Worm (Caenorhabditis elegans) whole organism, mixed stage, embryonic: ENCODE results near the gene srbc-65.

Experiments used
- M03D4.4 ChIP-seq: sonication (generic microtip); optimal IDR thresholded peaks from 2 replicates; lab custom pipeline; 2017; ENCODE audit warnings: mild to moderate bottlenecking, missing genetic modification characterization, missing compliant biosample characterization
- bed-3 ChIP-seq: fragments of 200-800 bp; sonication (Bioruptor generic); optimal IDR thresholded peaks from 3 replicates; lab custom pipeline; 2018; ENCODE audit warnings: mild to moderate bottlenecking, missing genetic modification characterization, moderate library complexity, missing compliant biosample characterization
- blmp-1 ChIP-seq: fragments of 150-350 bp; optimal IDR thresholded peaks from 2 replicates; lab custom pipeline; 2014; ENCODE audit warnings: missing biosample characterization, missing genetic modification characterization
- ceh-39 ChIP-seq: fragments of 150-350 bp; optimal IDR thresholded peaks from 2 replicates; lab custom pipeline; 2014; ENCODE audit warnings: missing biosample characterization, missing genetic modification characterization
- ceh-43 ChIP-seq: fragments of 200-800 bp; sonication (Bioruptor generic); optimal IDR thresholded peaks from 2 replicates; lab custom pipeline; 2018; ENCODE audit warnings: mild to moderate bottlenecking, missing genetic modification characterization, moderate library complexity, missing compliant biosample characterization
- ceh-83 ChIP-seq: fragments of 200-800 bp; sonication (Bioruptor generic); optimal IDR thresholded peaks from 2 replicates; lab custom pipeline; 2018; ENCODE audit warnings: mild to moderate bottlenecking, missing genetic modification characterization, missing compliant biosample characterization
- ces-1 ChIP-seq: fragments of 150-350 bp; optimal IDR thresholded peaks from 2 replicates; lab custom pipeline; 2014; ENCODE audit warnings: missing biosample characterization, missing genetic modification reagents, missing genetic modification characterization
- cnd-1 ChIP-seq: fragments of 200-800 bp; sonication (Bioruptor generic); optimal IDR thresholded peaks from 2 replicates; lab custom pipeline; 2018; ENCODE audit warnings: mild to moderate bottlenecking, missing genetic modification characterization, missing compliant biosample characterization
- drap-1 ChIP-seq: fragments of 200-800 bp; sonication (Bioruptor generic); optimal IDR thresholded peaks from 3 replicates; lab custom pipeline; 2018; ENCODE audit warnings: mild to moderate bottlenecking, missing genetic modification characterization, missing compliant biosample characterization
- elt-1 ChIP-seq: sonication (generic microtip); optimal IDR thresholded peaks from 2 replicates; lab custom pipeline; 2017; ENCODE audit warnings: missing genetic modification characterization, mild to moderate bottlenecking, missing compliant biosample characterization, antibody characterized with exemption, moderate library complexity, borderline replicate concordance; ENCODE audit not compliant: insufficient read depth
- elt-3 ChIP-seq: fragments of 150-350 bp; optimal IDR thresholded peaks from 2 replicates; lab custom pipeline; 2014; ENCODE audit warnings: missing biosample characterization, missing genetic modification characterization
- flh-1 ChIP-seq: fragments of 200-800 bp; sonication (Bioruptor generic); optimal IDR thresholded peaks from 2 replicates; lab custom pipeline; 2018; ENCODE audit warnings: mild to moderate bottlenecking, missing genetic modification characterization, moderate library complexity, missing compliant biosample characterization
- ham-2 ChIP-seq: fragments of 200-800 bp; sonication (Bioruptor generic); optimal IDR thresholded peaks from 2 replicates; lab custom pipeline; 2018; ENCODE audit warnings: mild to moderate bottlenecking, missing genetic modification characterization, missing compliant biosample characterization
- hlh-1 ChIP-seq: fragments of 150-350 bp; optimal IDR thresholded peaks from 2 replicates; lab custom pipeline; 2014; ENCODE audit warnings: missing biosample characterization, missing genetic modification reagents, missing genetic modification characterization
- lin-13 ChIP-seq: fragments of 150-350 bp; optimal IDR thresholded peaks from 2 replicates; lab custom pipeline; 2014; ENCODE audit warnings: missing biosample characterization, missing genetic modification characterization
- lin-32 ChIP-seq: fragments of 200-800 bp; sonication (Bioruptor generic); optimal IDR thresholded peaks from 2 replicates; lab custom pipeline; 2018; ENCODE audit warnings: mild to moderate bottlenecking, missing genetic modification characterization, missing compliant biosample characterization
- lsy-2 ChIP-seq: fragments of 150-350 bp; optimal IDR thresholded peaks from 2 replicates; lab custom pipeline; 2014; ENCODE audit warnings: missing biosample characterization, missing genetic modification characterization
- mab-5 ChIP-seq: fragments of 150-350 bp; optimal IDR thresholded peaks from 2 replicates; lab custom pipeline; 2014; ENCODE audit warnings: missing biosample characterization, missing genetic modification characterization
- mep-1 ChIP-seq: fragments of 150-350 bp; optimal IDR thresholded peaks from 2 replicates; lab custom pipeline; 2017; ENCODE audit warnings: missing biosample characterization, missing genetic modification reagents, missing genetic modification characterization, inconsistent platforms
- mls-2 ChIP-seq: sonication (generic microtip); optimal IDR thresholded peaks from 2 replicates; lab custom pipeline; 2016; ENCODE audit warnings: mild to moderate bottlenecking, missing genetic modification characterization, moderate library complexity, missing compliant biosample characterization
- nhr-12 ChIP-seq: fragments of 150-350 bp; optimal IDR thresholded peaks from 2 replicates; lab custom pipeline; 2014; ENCODE audit warnings: missing biosample characterization, missing genetic modification characterization
- nhr-2 ChIP-seq: fragments of 150-350 bp; optimal IDR thresholded peaks from 2 replicates; lab custom pipeline; 2014; ENCODE audit warnings: missing biosample characterization, missing genetic modification characterization
- nhr-237 ChIP-seq: fragments of 150-350 bp; optimal IDR thresholded peaks from 2 replicates; lab custom pipeline; 2014; ENCODE audit warnings: missing biosample characterization, missing genetic modification characterization
- nhr-28 ChIP-seq: fragments of 150-350 bp; optimal IDR thresholded peaks from 2 replicates; lab custom pipeline; 2014; ENCODE audit warnings: missing biosample characterization, missing genetic modification characterization
- nhr-76 ChIP-seq: sonication (generic microtip); optimal IDR thresholded peaks from 2 replicates; lab custom pipeline; 2017; ENCODE audit warnings: missing biosample characterization, missing genetic modification characterization
- pha-4 ChIP-seq: fragments of 150-350 bp; optimal IDR thresholded peaks from 2 replicates; lab custom pipeline; 2018; ENCODE audit warnings: missing biosample characterization, missing genetic modification reagents, missing genetic modification characterization
- sem-2 ChIP-seq: fragments of 200-800 bp; sonication (Bioruptor generic); optimal IDR thresholded peaks from 2 replicates; lab custom pipeline; 2018; ENCODE audit warnings: mild to moderate bottlenecking, missing genetic modification characterization, missing compliant biosample characterization
- snpc-4 ChIP-seq: fragments of 150-350 bp; optimal IDR thresholded peaks from 2 replicates; lab custom pipeline; 2014; ENCODE audit warnings: missing biosample characterization, missing genetic modification characterization
- sptf-1 ChIP-seq: sonication (generic microtip); optimal IDR thresholded peaks from 2 replicates; lab custom pipeline; 2017; ENCODE audit warnings: mild to moderate bottlenecking, missing genetic modification characterization, moderate library complexity, missing compliant biosample characterization
- tbx-8 ChIP-seq: fragments of 200-800 bp; sonication (Bioruptor generic); optimal IDR thresholded peaks from 2 replicates; lab custom pipeline; 2018; ENCODE audit warnings: mild to moderate bottlenecking, missing genetic modification characterization, moderate library complexity, missing compliant biosample characterization
- unc-120 ChIP-seq: sonication (generic microtip); optimal IDR thresholded peaks from 2 replicates; lab custom pipeline; 2017; ENCODE audit warnings: missing genetic modification characterization, missing compliant biosample characterization; ENCODE audit not compliant: poor library complexity, severe bottlenecking
- unc-39 ChIP-seq: fragments of 150-350 bp; optimal IDR thresholded peaks from 2 replicates; lab custom pipeline; 2014; ENCODE audit warnings: missing biosample characterization, missing genetic modification characterization
- unc-62 ChIP-seq: fragments of 150-350 bp; optimal IDR thresholded peaks from 2 replicates; lab custom pipeline; 2014; ENCODE audit warnings: missing biosample characterization, missing genetic modification reagents, missing genetic modification characterization
- zip-8 ChIP-seq: fragments of 150-350 bp; optimal IDR thresholded peaks from 2 replicates; lab custom pipeline; 2014; ENCODE audit warnings: missing biosample characterization, missing genetic modification characterization
- ztf-11 ChIP-seq: fragments of 150-350 bp; optimal IDR thresholded peaks from 2 replicates; lab custom pipeline; 2014; ENCODE audit warnings: missing biosample characterization, missing genetic modification characterization

srbc-65 gene

DNA sequence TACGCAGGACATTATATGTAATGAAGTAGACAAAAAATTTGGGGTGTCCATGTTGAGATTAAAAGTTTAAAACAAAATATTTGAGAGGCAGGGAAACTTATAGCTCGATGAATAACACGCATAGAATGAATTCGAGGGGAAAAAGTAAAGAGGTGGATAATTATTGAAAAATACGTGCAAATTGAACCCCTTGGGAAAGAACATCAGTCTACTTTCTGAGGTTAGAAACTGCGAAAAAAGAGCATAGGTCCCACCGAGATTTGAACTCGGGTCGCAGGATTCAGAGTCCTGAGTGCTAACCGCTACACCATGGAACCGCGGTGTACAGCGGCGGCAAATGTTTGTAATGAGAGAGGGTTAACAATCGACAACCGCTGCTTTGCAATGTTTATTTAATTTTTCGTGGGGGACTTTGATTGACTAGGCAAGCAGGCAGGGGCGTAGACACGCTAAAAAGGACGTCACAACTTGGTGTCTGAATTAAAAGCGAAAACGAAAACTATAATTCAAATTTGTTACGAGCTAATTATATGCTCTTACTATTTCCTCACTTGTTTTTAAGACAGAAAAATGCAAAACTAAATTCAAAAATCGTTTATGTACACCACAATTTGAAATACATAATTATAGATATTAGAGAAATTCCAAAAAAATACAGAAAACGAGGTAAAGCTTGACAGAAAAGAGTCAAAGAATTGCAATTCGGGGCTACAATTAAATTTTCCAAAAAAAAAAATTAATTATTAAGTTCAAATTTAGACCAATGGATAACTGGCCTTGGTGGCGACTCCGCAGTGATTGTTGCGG lies 41.4 kb downstream of the srbc-65 start, which contains the start of gene srh-269:
Gene srh-269, minus strand, starts transcription at position 51 of the 807 bp plus-strand sequence.
- TF ChIP-seq flh-1 (peak; percentile 49), drap-1 (GFP tag; lab: Kevin White, UChicago) (peak; percentile 79), sptf-1 (tag; lab: Kevin White, UChicago) (peak; percentile 81), sem-2 (GFP tag; lab: Kevin White, UChicago) (peak; percentile 57), unc-120 (tag; lab: Kevin White, UChicago) (peak; percentile 71), mab-5 (tag; lab: Kevin White, UChicago) (no peak), ceh-39 (no peak), hlh-1 (no peak), blmp-1 (no peak), tbx-8 (GFP tag; lab: Kevin White, UChicago) (no peak), elt-3 (tag; lab: Kevin White, UChicago) (no peak), nhr-28 (no peak), lsy-2 (tag; lab: Kevin White, UChicago) (no peak), unc-62 (GFP tag; lab: Kevin White, UChicago) (no peak), nhr-2 (tag; lab: Kevin White, UChicago) (no peak), bed-3 (GFP tag; lab: Kevin White, UChicago) (peak; percentile 52), ces-1 (no peak), nhr-12 (tag; lab: Kevin White, UChicago) (no peak), cnd-1 (tag; lab: Kevin White, UChicago) (peak; percentile 75), lin-13 (tag; lab: Kevin White, UChicago) (no peak), snpc-4 (tag; lab: Kevin White, UChicago) (no peak), mls-2 (tag; lab: Kevin White, UChicago) (peak; percentile 71), ztf-11 (peak; percentile 37), elt-1 (tag; lab: Kevin White, UChicago) (no peak), nhr-237 (tag; lab: Kevin White, UChicago) (no peak), lin-32 (GFP tag; lab: Kevin White, UChicago) (peak; percentile 58), M03D4.4 (tag; lab: Kevin White, UChicago) (peak; percentile 74), unc-39 (tag; lab: Kevin White, UChicago) (no peak), zip-8 (no peak), nhr-76 (no peak), ham-2 (peak; percentile 54), ceh-43 (GFP tag; lab: Kevin White, UChicago) (peak; percentile 59), pha-4 (tag; lab: Kevin White, UChicago) (no peak), ceh-83 (GFP tag; lab: Kevin White, UChicago) (peak; percentile 73), mep-1 (no peak)

- TF ChIP-seq elt-3 (tag; lab: Kevin White, UChicago), result no peak
- no peak for TF ChIP-seq unc-120 (tag; lab: Kevin White, UChicago)
- TF ChIP-seq nhr-237 (tag; lab: Kevin White, UChicago), result no peak
- TF ChIP-seq ztf-11, result no peak
- no peak for TF ChIP-seq snpc-4 (tag; lab: Kevin White, UChicago)
- TF ChIP-seq nhr-28, result no peak
- no peak for TF ChIP-seq sem-2 (GFP tag; lab: Kevin White, UChicago)
- TF ChIP-seq unc-39 (tag; lab: Kevin White, UChicago), result no peak
- no peak for TF ChIP-seq ceh-39
- no peak for TF ChIP-seq mep-1
- no peak for TF ChIP-seq ham-2
- no peak for TF ChIP-seq tbx-8 (GFP tag; lab: Kevin White, UChicago)
- TF ChIP-seq unc-62 (GFP tag; lab: Kevin White, UChicago), result no peak
Observed at ce11 chrV:16592947-16593791, 42.4 kb downstream of the srbc-65 start.

- TF ChIP-seq elt-3 (tag; lab: Kevin White, UChicago), result no peak
- TF ChIP-seq tbx-8 (GFP tag; lab: Kevin White, UChicago), result no peak
- no peak for TF ChIP-seq drap-1 (GFP tag; lab: Kevin White, UChicago)
- no peak for TF ChIP-seq mls-2 (tag; lab: Kevin White, UChicago)
- TF ChIP-seq unc-39 (tag; lab: Kevin White, UChicago), result no peak
- no peak for TF ChIP-seq cnd-1 (tag; lab: Kevin White, UChicago)
- no peak for TF ChIP-seq snpc-4 (tag; lab: Kevin White, UChicago)
Observed at ce11 chrV:16593792-16594059, 42.9 kb downstream of the srbc-65 start.
